Worm (Caenorhabditis elegans) whole organism, mixed stage, embryonic: Measurements from ENCODE around the gene ccz-1.

ENCODE experiments used
- blmp-1 ChIP-seq: fragments of 150-350 bp; optimal IDR thresholded peaks from 2 replicates; lab custom pipeline; 2014; ENCODE audit warnings: missing biosample characterization, missing genetic modification characterization
- ceh-39 ChIP-seq: fragments of 150-350 bp; optimal IDR thresholded peaks from 2 replicates; lab custom pipeline; 2014; ENCODE audit warnings: missing biosample characterization, missing genetic modification characterization
- ces-1 ChIP-seq: fragments of 150-350 bp; optimal IDR thresholded peaks from 2 replicates; lab custom pipeline; 2014; ENCODE audit warnings: missing biosample characterization, missing genetic modification reagents, missing genetic modification characterization
- drap-1 ChIP-seq: fragments of 200-800 bp; sonication (Bioruptor generic); optimal IDR thresholded peaks from 3 replicates; lab custom pipeline; 2018; ENCODE audit warnings: mild to moderate bottlenecking, missing genetic modification characterization, missing compliant biosample characterization
- elt-1 ChIP-seq: sonication (generic microtip); optimal IDR thresholded peaks from 2 replicates; lab custom pipeline; 2017; ENCODE audit warnings: missing genetic modification characterization, mild to moderate bottlenecking, missing compliant biosample characterization, antibody characterized with exemption, moderate library complexity, borderline replicate concordance; ENCODE audit not compliant: insufficient read depth
- elt-3 ChIP-seq: fragments of 150-350 bp; optimal IDR thresholded peaks from 2 replicates; lab custom pipeline; 2014; ENCODE audit warnings: missing biosample characterization, missing genetic modification characterization
- mls-2 ChIP-seq: sonication (generic microtip); optimal IDR thresholded peaks from 2 replicates; lab custom pipeline; 2016; ENCODE audit warnings: mild to moderate bottlenecking, missing genetic modification characterization, moderate library complexity, missing compliant biosample characterization
- nhr-12 ChIP-seq: fragments of 150-350 bp; optimal IDR thresholded peaks from 2 replicates; lab custom pipeline; 2014; ENCODE audit warnings: missing biosample characterization, missing genetic modification characterization
- nhr-76 ChIP-seq: sonication (generic microtip); optimal IDR thresholded peaks from 2 replicates; lab custom pipeline; 2017; ENCODE audit warnings: missing biosample characterization, missing genetic modification characterization
- pha-4 ChIP-seq: fragments of 150-350 bp; optimal IDR thresholded peaks from 2 replicates; lab custom pipeline; 2018; ENCODE audit warnings: missing biosample characterization, missing genetic modification reagents, missing genetic modification characterization
- snpc-4 ChIP-seq: fragments of 150-350 bp; optimal IDR thresholded peaks from 2 replicates; lab custom pipeline; 2014; ENCODE audit warnings: missing biosample characterization, missing genetic modification characterization
- unc-120 ChIP-seq: sonication (generic microtip); optimal IDR thresholded peaks from 2 replicates; lab custom pipeline; 2017; ENCODE audit warnings: missing genetic modification characterization, missing compliant biosample characterization; ENCODE audit not compliant: poor library complexity, severe bottlenecking
- unc-62 ChIP-seq: fragments of 150-350 bp; optimal IDR thresholded peaks from 2 replicates; lab custom pipeline; 2014; ENCODE audit warnings: missing biosample characterization, missing genetic modification reagents, missing genetic modification characterization

ce11 chrV:13666460-13666859, 12.2 kb upstream of the ccz-1 start:
- no peak for TF ChIP-seq unc-62 (GFP tag; lab: Kevin White, UChicago)
- TF ChIP-seq nhr-76 (tag; lab: Kevin White, UChicago) = no peak
- no peak for TF ChIP-seq nhr-12
- TF ChIP-seq blmp-1 (tag; lab: Kevin White, UChicago) = no peak
- no peak for TF ChIP-seq snpc-4
- TF ChIP-seq elt-3 = no peak
- TF ChIP-seq ces-1 (GFP tag; lab: Kevin White, UChicago) = no peak
- TF ChIP-seq drap-1 (GFP tag; lab: Kevin White, UChicago) = no peak
- TF ChIP-seq unc-120 (tag; lab: Kevin White, UChicago) = no peak
- no peak for TF ChIP-seq ceh-39 (tag; lab: Kevin White, UChicago)
- no peak for TF ChIP-seq mls-2 (tag; lab: Kevin White, UChicago)
- no peak for TF ChIP-seq pha-4 (tag; lab: Kevin White, UChicago)
- no peak for TF ChIP-seq elt-1 (tag; lab: Kevin White, UChicago)
